Worm (Caenorhabditis elegans): ENCODE results near the gene F22E12.1.

The F22E12.1 gene

ce11 chrV:10435198-10435597 is 21.9 kb downstream of the F22E12.1 start:
- TF ChIP-seq pax-3 (tag; optimal IDR thresholded peaks at IDR 0.05) (no peak), jun-1 (tag; optimal IDR thresholded peaks at IDR 0.05) (no peak), ceh-63 (GFP tag; optimal IDR thresholded peaks at IDR 0.05) (no peak), fkh-10 (GFP tag; optimal IDR thresholded peaks at IDR 0.05) (no peak), elt-3 (tag; optimal IDR thresholded peaks at IDR 0.05) (no peak), efl-3 (GFP tag; optimal IDR thresholded peaks at IDR 0.05) (no peak), ceh-88 (GFP tag; IDR thresholded peaks at IDR 0.05) (no peak), lir-3 (tag; optimal IDR thresholded peaks at IDR 0.05; ENCODE audit: poor library complexity) (no peak), mdl-1 (tag; optimal IDR thresholded peaks at IDR 0.05) (no peak), lin-39 (tag; optimal IDR thresholded peaks at IDR 0.05) (no peak), ama-1 (optimal IDR thresholded peaks at IDR 0.05) (no peak), C16A3.4 (tag; optimal IDR thresholded peaks at IDR 0.05) (no peak)

ce11 chrV:10433721-10434120 is 23.4 kb downstream of the F22E12.1 start, which contains the start of gene Y32F6A.4:
Gene Y32F6A.4 (minus strand): TSS chrV:10434067.
- TF ChIP-seq ceh-8 (GFP tag; optimal IDR thresholded peaks at IDR 0.05) (no peak), elt-2 (tag; optimal IDR thresholded peaks at IDR 0.05) (peak; percentile 51)

- no peak for TF ChIP-seq alr-1 (tag; optimal IDR thresholded peaks at IDR 0.05; ENCODE audit: borderline replicate concordance)
- TF ChIP-seq lsy-2 (tag; optimal IDR thresholded peaks at IDR 0.05): peak in 1 of 2 experiments; percentile 4
- peak; percentile 20 for TF ChIP-seq lin-14 (GFP tag; optimal IDR thresholded peaks at IDR 0.05)
- TF ChIP-seq swsn-7 (tag; optimal IDR thresholded peaks at IDR 0.05): no peak
- peak; percentile 92 for TF ChIP-seq elt-2 (tag; optimal IDR thresholded peaks at IDR 0.05)
- peak in 1 of 2 experiments; percentile 7 for TF ChIP-seq lin-35 (GFP tag; optimal IDR thresholded peaks at IDR 0.05)
- TF ChIP-seq pqm-1 (tag; optimal IDR thresholded peaks at IDR 0.05): peak; percentile 28
- TF ChIP-seq vab-15 (tag; optimal IDR thresholded peaks at IDR 0.05): no peak
- no peak for TF ChIP-seq nhr-20 (tag; optimal IDR thresholded peaks at IDR 0.05)
Measured at ce11 chrV:10432607-10433006, 24.5 kb downstream of the F22E12.1 start.

ce11 chrV:10428608-10429007 is 28.5 kb downstream of the F22E12.1 start, which contains the start of gene tag-314:
Gene tag-314 (minus strand): TSS chrV:10428708.
- TF ChIP-seq elt-3 (tag; optimal IDR thresholded peaks at IDR 0.05) (no peak), sptf-1 (tag; optimal IDR thresholded peaks at IDR 0.05) (no peak), rnt-1 (tag; optimal IDR thresholded peaks at IDR 0.05) (no peak), ceh-63 (GFP tag; optimal IDR thresholded peaks at IDR 0.05) (no peak), lsy-2 (tag; optimal IDR thresholded peaks at IDR 0.05) (no peak), nhr-20 (tag; optimal IDR thresholded peaks at IDR 0.05) (no peak), tlp-1 (tag; optimal IDR thresholded peaks at IDR 0.05) (no peak), aly-2 (tag; optimal IDR thresholded peaks at IDR 0.05) (no peak), unc-130 (tag; optimal IDR thresholded peaks at IDR 0.05) (no peak), nhr-237 (tag; optimal IDR thresholded peaks at IDR 0.05) (no peak)

ce11 chrV:10426253-10426652 is 30.9 kb downstream of the F22E12.1 start, which contains the start of gene apc-10:
Gene apc-10 (minus strand): TSS chrV:10426353.
- TF ChIP-seq F16B12.6 (tag; optimal IDR thresholded peaks at IDR 0.05) (no peak), lin-14 (GFP tag; optimal IDR thresholded peaks at IDR 0.05) (no peak), snpc-4 (tag; optimal IDR thresholded peaks at IDR 0.05) (no peak), elt-3 (tag; optimal IDR thresholded peaks at IDR 0.05) (no peak), unc-30 (tag; optimal IDR thresholded peaks at IDR 0.05) (no peak), unc-98 (GFP tag; IDR thresholded peaks at IDR 0.05) (no peak), tlp-1 (tag; optimal IDR thresholded peaks at IDR 0.05) (no peak)

ce11 chrV:10425098-10425497 is 32.0 kb downstream of the F22E12.1 start, which contains the start of gene col-12:
Gene col-12 (minus strand): TSS chrV:10425198.
- TF ChIP-seq ztf-4 (tag; optimal IDR thresholded peaks at IDR 0.05) (no peak), fkh-10 (GFP tag; optimal IDR thresholded peaks at IDR 0.05) (no peak), C34B4.2 (tag; optimal IDR thresholded peaks at IDR 0.05) (no peak), lin-13 (GFP tag; optimal IDR thresholded peaks at IDR 0.05) (no peak), fkh-8 (tag; optimal IDR thresholded peaks at IDR 0.05) (no peak), nhr-90 (tag; optimal IDR thresholded peaks at IDR 0.05; ENCODE audit: poor library complexity) (no peak), C16A3.4 (tag; optimal IDR thresholded peaks at IDR 0.05) (no peak), egl-13 (tag; optimal IDR thresholded peaks at IDR 0.05) (no peak), ceh-8 (GFP tag; optimal IDR thresholded peaks at IDR 0.05) (no peak), snpc-4 (tag; optimal IDR thresholded peaks at IDR 0.05) (no peak), ceh-88 (GFP tag; IDR thresholded peaks at IDR 0.05) (no peak), pqm-1 (tag; optimal IDR thresholded peaks at IDR 0.05) (no peak), hlh-17 (GFP tag; optimal IDR thresholded peaks at IDR 0.05; ENCODE audit: borderline replicate concordance) (no peak), xbp-1 (tag; optimal IDR thresholded peaks at IDR 0.05) (no peak), blmp-1 (tag; optimal IDR thresholded peaks at IDR 0.05) (no peak), lsy-2 (tag; optimal IDR thresholded peaks at IDR 0.05) (no peak)
